Worm (Caenorhabditis elegans) whole organism, young adult: ENCODE measurements around the gene F56A11.4.

Source experiments
- B0019.2 ChIP-seq: fragments of 200-800 bp; sonication (Bioruptor generic); conservative IDR thresholded peaks from 2 replicates; pipeline ENCODE4 v1.3.6; 2022; ENCODE audit warnings: missing genetic modification reagents, missing genetic modification characterization, missing compliant biosample characterization
- C06A6.2 ChIP-seq: fragments of 200-800 bp; sonication (Bioruptor generic); conservative IDR thresholded peaks from 2 replicates; pipeline ENCODE4 v1.3.6; 2022; ENCODE audit warnings: missing genetic modification characterization, missing compliant biosample characterization
- C17E4.6 ChIP-seq: fragments of 200-800 bp; sonication (Bioruptor generic); IDR thresholded peaks from 2 replicates; pipeline ENCODE4 v1.3.6; 2022; ENCODE audit warnings: missing genetic modification reagents, missing genetic modification characterization, missing compliant biosample characterization
- F10E7.11 ChIP-seq: sonication (generic microtip); optimal IDR thresholded peaks from 2 replicates; lab custom pipeline; 2017; ENCODE audit warnings: mild to moderate bottlenecking, missing genetic modification characterization, moderate library complexity, missing compliant biosample characterization
- F39B2.1 ChIP-seq: fragments of 200-800 bp; sonication (Bioruptor generic); IDR thresholded peaks from 2 replicates; pipeline ENCODE4 v1.3.6; 2022; ENCODE audit warnings: missing genetic modification reagents, missing genetic modification characterization, missing compliant biosample characterization
- F52B5.7 ChIP-seq: sonication (generic microtip); optimal IDR thresholded peaks from 2 replicates; lab custom pipeline; 2016; ENCODE audit warnings: mild to moderate bottlenecking, missing genetic modification characterization, missing compliant biosample characterization
- F57A8.1 ChIP-seq: fragments of 200-800 bp; sonication (Bioruptor generic); optimal IDR thresholded peaks from 2 replicates; lab custom pipeline; 2018; ENCODE audit warnings: mild to moderate bottlenecking, missing genetic modification characterization, moderate library complexity, missing compliant biosample characterization
- K11D2.4 ChIP-seq: fragments of 200-800 bp; sonication (Bioruptor generic); IDR thresholded peaks from 2 replicates; pipeline ENCODE4 v1.3.6; 2022; ENCODE audit warnings: missing genetic modification reagents, missing genetic modification characterization, missing compliant biosample characterization
- T26A5.8 ChIP-seq: sonication (generic microtip); optimal IDR thresholded peaks from 2 replicates; lab custom pipeline; 2016; ENCODE audit warnings: missing genetic modification characterization, missing compliant biosample characterization
- Y53F4B.3 ChIP-seq: fragments of 200-800 bp; sonication (Bioruptor generic); IDR thresholded peaks from 2 replicates; pipeline ENCODE4 v1.3.6; 2022; ENCODE audit warnings: missing genetic modification reagents, missing genetic modification characterization, missing compliant biosample characterization
- ZK185.1 ChIP-seq: sonication (generic microtip); optimal IDR thresholded peaks from 2 replicates; lab custom pipeline; 2016; ENCODE audit warnings: mild to moderate bottlenecking, missing genetic modification characterization, missing compliant biosample characterization; ENCODE audit not compliant: poor library complexity, severe bottlenecking
- akir-1 ChIP-seq: fragments of 200-800 bp; sonication (Bioruptor generic); optimal IDR thresholded peaks from 2 replicates; lab custom pipeline; 2018; ENCODE audit warnings: mild to moderate bottlenecking, missing genetic modification characterization, moderate library complexity, missing compliant biosample characterization
- atf-7 ChIP-seq: sonication (generic microtip); optimal IDR thresholded peaks from 2 replicates; lab custom pipeline; 2017; ENCODE audit warnings: mild to moderate bottlenecking, missing genetic modification characterization, missing compliant biosample characterization
- athp-1 ChIP-seq: sonication (generic microtip); optimal IDR thresholded peaks from 2 replicates; lab custom pipeline; 2017; ENCODE audit warnings: mild to moderate bottlenecking, missing genetic modification characterization, missing compliant biosample characterization
- bed-1 ChIP-seq: fragments of 200-800 bp; sonication (Bioruptor generic); IDR thresholded peaks from 2 replicates; pipeline ENCODE4 v1.3.6; 2022; ENCODE audit warnings: missing genetic modification reagents, missing genetic modification characterization, missing compliant biosample characterization
- cebp-1 ChIP-seq, 2 experiments: fragments of 200-800 bp in 1 of 2; sonication (Bioruptor generic) in 1 of 2; sonication (generic microtip) in 1 of 2; IDR thresholded peaks in 1 of 2; optimal IDR thresholded peaks in 1 of 2; 2 replicates each; pipeline versions ENCODE4 v1.3.6 to Lab custom; 2017 to 2022; ENCODE audit warnings: missing compliant biosample characterization in 2 of 2, missing genetic modification characterization in 2 of 2, mild to moderate bottlenecking in 1 of 2, missing genetic modification reagents in 1 of 2, moderate library complexity in 1 of 2
- ceh-40 ChIP-seq: fragments of 200-800 bp; sonication (Bioruptor generic); IDR thresholded peaks from 2 replicates; pipeline ENCODE4 v1.3.6; 2022; ENCODE audit warnings: missing genetic modification characterization, missing compliant biosample characterization
- chd-7 ChIP-seq: sonication (generic microtip); optimal IDR thresholded peaks from 2 replicates; lab custom pipeline; 2016; ENCODE audit warnings: mild to moderate bottlenecking, missing genetic modification characterization, moderate library complexity, missing compliant biosample characterization
- dpl-1 ChIP-seq: fragments of 150-350 bp; optimal IDR thresholded peaks from 2 replicates; lab custom pipeline; 2014; ENCODE audit warnings: missing biosample characterization, missing genetic modification reagents, missing genetic modification characterization
- efl-1 ChIP-seq: fragments of 150-350 bp; optimal IDR thresholded peaks from 2 replicates; lab custom pipeline; 2014; ENCODE audit warnings: missing biosample characterization, missing genetic modification reagents, missing genetic modification characterization
- egl-18 ChIP-seq: fragments of 200-800 bp; sonication (Bioruptor generic); IDR thresholded peaks from 2 replicates; pipeline ENCODE4 v1.3.6; 2022; ENCODE audit warnings: missing genetic modification reagents, missing genetic modification characterization, missing compliant biosample characterization
- ets-4 ChIP-seq: fragments of 200-800 bp; sonication (Bioruptor generic); optimal IDR thresholded peaks from 2 replicates; lab custom pipeline; 2018; ENCODE audit warnings: mild to moderate bottlenecking, missing genetic modification characterization, missing compliant biosample characterization
- fkh-3 ChIP-seq: sonication (generic microtip); optimal IDR thresholded peaks from 2 replicates; lab custom pipeline; 2016; ENCODE audit warnings: mild to moderate bottlenecking, missing genetic modification characterization, missing compliant biosample characterization
- hsf-1 ChIP-seq: fragments of 200-800 bp; sonication (Bioruptor generic); IDR thresholded peaks from 2 replicates; pipeline ENCODE4 v1.3.6; 2022; ENCODE audit warnings: missing genetic modification reagents, missing genetic modification characterization, missing compliant biosample characterization
- lag-1 ChIP-seq: fragments of 200-800 bp; sonication (Bioruptor generic); IDR thresholded peaks from 2 replicates; pipeline ENCODE4 v1.3.6; 2022; ENCODE audit warnings: missing genetic modification reagents, missing genetic modification characterization, missing compliant biosample characterization
- let-607 ChIP-seq, 2 experiments: fragments of 200-800 bp in 1 of 2; sonication (Bioruptor generic) in 1 of 2; sonication (generic microtip) in 1 of 2; optimal IDR thresholded peaks; 2 replicates each; lab custom pipeline; 2016 to 2018; ENCODE audit warnings: mild to moderate bottlenecking in 2 of 2, missing compliant biosample characterization in 2 of 2, missing genetic modification characterization in 2 of 2, moderate library complexity in 2 of 2, missing genotype in 1 of 2
- lin-40 ChIP-seq: sonication (generic microtip); optimal IDR thresholded peaks from 2 replicates; lab custom pipeline; 2016; ENCODE audit warnings: missing genetic modification characterization, mild to moderate bottlenecking, missing compliant biosample characterization, missing genotype, missing genetic modification reagents
- lin-54 ChIP-seq: fragments of 200-800 bp; sonication (Bioruptor generic); optimal IDR thresholded peaks from 2 replicates; lab custom pipeline; 2018; ENCODE audit warnings: mild to moderate bottlenecking, missing genetic modification characterization, missing compliant biosample characterization
- lsl-1 ChIP-seq: fragments of 200-800 bp; sonication (Bioruptor generic); optimal IDR thresholded peaks from 2 replicates; lab custom pipeline; 2018; ENCODE audit warnings: mild to moderate bottlenecking, missing genetic modification characterization, moderate library complexity, missing compliant biosample characterization
- madf-10 ChIP-seq: sonication (generic microtip); optimal IDR thresholded peaks from 2 replicates; lab custom pipeline; 2016; ENCODE audit warnings: mild to moderate bottlenecking, missing genetic modification characterization, missing compliant biosample characterization
- madf-3 ChIP-seq: fragments of 200-800 bp; sonication (Bioruptor generic); IDR thresholded peaks from 2 replicates; pipeline ENCODE4 v1.3.6; 2022; ENCODE audit warnings: missing genetic modification reagents, missing genetic modification characterization, missing compliant biosample characterization
- nfya-1 ChIP-seq: sonication (generic microtip); optimal IDR thresholded peaks from 2 replicates; lab custom pipeline; 2017; ENCODE audit warnings: antibody characterized with exemption, missing compliant biosample characterization, missing genetic modification characterization, borderline replicate concordance; ENCODE audit not compliant: insufficient read depth
- nhr-80 ChIP-seq: sonication (generic microtip); optimal IDR thresholded peaks from 2 replicates; lab custom pipeline; 2016; ENCODE audit warnings: missing genetic modification characterization, missing compliant biosample characterization
- rcor-1 ChIP-seq: fragments of 200-800 bp; sonication (Bioruptor generic); IDR thresholded peaks from 2 replicates; pipeline ENCODE4 v1.3.6; 2022; ENCODE audit warnings: missing genetic modification reagents, missing genetic modification characterization, missing compliant biosample characterization
- snpc-1.1 ChIP-seq: sonication (generic microtip); optimal IDR thresholded peaks from 2 replicates; lab custom pipeline; 2017; ENCODE audit warnings: missing genetic modification characterization, mild to moderate bottlenecking, missing compliant biosample characterization, antibody characterized with exemption, moderate library complexity, missing genotype, missing genetic modification reagents; ENCODE audit not compliant: insufficient read depth
- zim-3 ChIP-seq: sonication (generic microtip); optimal IDR thresholded peaks from 2 replicates; lab custom pipeline; 2017; ENCODE audit warnings: mild to moderate bottlenecking, missing genetic modification characterization, moderate library complexity, missing compliant biosample characterization
- ztf-22 ChIP-seq: fragments of 200-800 bp; sonication (Bioruptor generic); optimal IDR thresholded peaks from 2 replicates; lab custom pipeline; 2018; ENCODE audit warnings: mild to moderate bottlenecking, missing genetic modification characterization, moderate library complexity, missing compliant biosample characterization
- ztf-28 ChIP-seq: fragments of 200-800 bp; sonication (Bioruptor generic); IDR thresholded peaks from 2 replicates; pipeline ENCODE4 v1.3.6; 2022; ENCODE audit warnings: missing genetic modification reagents, missing genetic modification characterization, missing compliant biosample characterization
- ztf-3 ChIP-seq: fragments of 200-800 bp; sonication (Bioruptor generic); optimal IDR thresholded peaks from 2 replicates; lab custom pipeline; 2018; ENCODE audit warnings: mild to moderate bottlenecking, missing genetic modification characterization, missing compliant biosample characterization

F56A11.4 gene

ce11 chrIV:545852-546251 lies 2.2 kb upstream of the F56A11.4 start:
- no peak for TF ChIP-seq efl-1 (GFP tag; lab: Kevin White, UChicago)

ce11 chrIV:551923-552322 lies 3.8 kb downstream of the F56A11.4 start:
- TF ChIP-seq ztf-22 (peak; percentile 66), F57A8.1 (GFP tag; lab: Kevin White, UChicago) (no peak), madf-10 (tag; lab: Kevin White, UChicago) (no peak), lsl-1 (GFP tag; lab: Kevin White, UChicago) (no peak), ztf-3 (GFP tag; lab: Kevin White, UChicago) (no peak), snpc-1.1 (tag; lab: Kevin White, UChicago) (no peak), cebp-1 (GFP tag; IDR thresholded peaks at IDR 0.05; lab: Robert Waterston, UW) (no peak), cebp-1 (tag; optimal IDR thresholded peaks at IDR 0.05; lab: Kevin White, UChicago) (no peak), F39B2.1 (no peak), ets-4 (GFP tag; lab: Kevin White, UChicago) (peak; percentile 83), F10E7.11 (tag; lab: Kevin White, UChicago) (no peak), athp-1 (tag; lab: Kevin White, UChicago) (no peak), let-607 (tag; optimal IDR thresholded peaks at IDR 0.05; lab: Kevin White, UChicago) (peak in 1 of 2 experiments; percentile 4), dpl-1 (GFP tag; lab: Kevin White, UChicago) (no peak), lin-54 (GFP tag; lab: Kevin White, UChicago) (no peak), bed-1 (GFP tag; lab: Robert Waterston, UW) (no peak), rcor-1 (GFP tag; lab: Robert Waterston, UW) (no peak), lin-40 (no peak), nfya-1 (tag; lab: Kevin White, UChicago) (no peak), C17E4.6 (GFP tag; lab: Robert Waterston, UW) (no peak), nhr-80 (peak; percentile 93), hsf-1 (GFP tag; lab: Robert Waterston, UW) (no peak)

ce11 chrIV:554005-554404 lies 5.9 kb downstream of the F56A11.4 start:
- TF ChIP-seq fkh-3 (tag; lab: Kevin White, UChicago) (no peak), C06A6.2 (GFP tag; lab: Robert Waterston, UW) (no peak), egl-18 (GFP tag; lab: Robert Waterston, UW) (no peak), lag-1 (no peak), chd-7 (tag; lab: Kevin White, UChicago) (no peak), T26A5.8 (no peak), efl-1 (GFP tag; lab: Kevin White, UChicago) (no peak), Y53F4B.3 (GFP tag; lab: Robert Waterston, UW) (no peak), ets-4 (GFP tag; lab: Kevin White, UChicago) (no peak), atf-7 (tag; lab: Kevin White, UChicago) (no peak), ceh-40 (GFP tag; lab: Robert Waterston, UW) (no peak), madf-3 (GFP tag; lab: Robert Waterston, UW) (no peak), bed-1 (GFP tag; lab: Robert Waterston, UW) (no peak), ztf-28 (GFP tag; lab: Robert Waterston, UW) (no peak), ZK185.1 (tag; lab: Kevin White, UChicago) (no peak), zim-3 (tag; lab: Kevin White, UChicago) (no peak), F52B5.7 (tag; lab: Kevin White, UChicago) (no peak), K11D2.4 (no peak), akir-1 (no peak), B0019.2 (GFP tag; lab: Robert Waterston, UW) (no peak)
